Worm (Caenorhabditis elegans) whole organism, L1 larva: ENCODE measurements around the gene C05C10.7.

Source experiments
- aha-1 ChIP-seq: fragments of 150-350 bp; optimal IDR thresholded peaks from 2 replicates; lab custom pipeline; 2014; ENCODE audit warnings: missing biosample characterization, missing genetic modification characterization
- lsy-2 ChIP-seq, 2 experiments: fragments of 150-350 bp; optimal IDR thresholded peaks; 2 replicates each; lab custom pipeline; 2014; ENCODE audit warnings: missing biosample characterization in 2 of 2, missing genetic modification characterization in 2 of 2
- mdl-1 ChIP-seq, 2 experiments: fragments of 150-350 bp; optimal IDR thresholded peaks; 2 replicates each; lab custom pipeline; 2014 to 2017; ENCODE audit warnings: missing biosample characterization in 2 of 2, missing genetic modification characterization in 2 of 2, inconsistent platforms in 1 of 2
- nhr-47 ChIP-seq: sonication (generic microtip); optimal IDR thresholded peaks from 2 replicates; lab custom pipeline; 2016; ENCODE audit warnings: mild to moderate bottlenecking, missing genetic modification characterization, moderate library complexity, missing compliant biosample characterization
- rnt-1 ChIP-seq: sonication (generic microtip); optimal IDR thresholded peaks from 2 replicates; lab custom pipeline; 2016; ENCODE audit warnings: mild to moderate bottlenecking, missing genetic modification characterization, moderate library complexity, missing compliant biosample characterization
- unc-130 ChIP-seq: fragments of 150-350 bp; optimal IDR thresholded peaks from 2 replicates; lab custom pipeline; 2017; ENCODE audit warnings: missing biosample characterization, missing genetic modification characterization, inconsistent platforms
- ztf-11 ChIP-seq, 2 experiments: sonication (generic microtip); optimal IDR thresholded peaks; 2 replicates each; lab custom pipeline; 2016 to 2017; ENCODE audit warnings: missing genetic modification characterization in 2 of 2, missing biosample characterization in 1 of 2, missing compliant biosample characterization in 1 of 2

DNA sequence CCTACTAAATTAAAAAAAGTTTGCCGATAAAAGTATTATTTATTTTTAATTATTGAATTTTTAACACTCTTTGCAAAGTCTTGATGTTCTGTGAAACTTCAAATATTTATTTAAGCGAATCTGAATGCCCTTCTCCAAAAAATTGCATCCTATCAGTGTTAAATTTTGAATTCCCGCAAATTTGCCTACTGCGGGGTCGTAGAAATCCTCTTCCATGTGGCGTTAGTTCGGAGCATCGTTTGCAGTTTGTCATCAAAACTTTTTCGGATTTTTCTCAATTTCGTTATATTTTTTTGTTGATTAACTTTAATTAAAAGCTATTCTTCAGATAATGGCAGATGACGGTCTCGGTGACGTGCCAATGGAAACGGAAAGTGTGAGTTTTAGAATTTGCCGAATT, 1.7 kb upstream of the C05C10.7 start, which contains the start of gene ufd-3:
- peak in 1 of 2 experiments; percentile 78 for TF ChIP-seq mdl-1 (tag; optimal IDR thresholded peaks at IDR 0.05; lab: Kevin White, UChicago)
- peak; percentile 99 for TF ChIP-seq rnt-1
- peak; percentile 93 for TF ChIP-seq unc-130
- TF ChIP-seq nhr-47 (tag; lab: Kevin White, UChicago) = peak; percentile 93
- TF ChIP-seq lsy-2 (tag; optimal IDR thresholded peaks at IDR 0.05; lab: Kevin White, UChicago) = peak; percentile 90 to 93
- TF ChIP-seq ztf-11 (tag; optimal IDR thresholded peaks at IDR 0.05; lab: Kevin White, UChicago) = peak in 1 of 2 experiments; percentile 94
- no peak for TF ChIP-seq aha-1 (tag; lab: Kevin White, UChicago)
